Worm (Caenorhabditis elegans): ENCODE measurements around the gene txt-12.
"Not testable (repeated sequence)": the region's sequence is repeated elsewhere in the genome, so short reads cannot be mapped to it uniquely, and the experiment has no call there.

The txt-12 gene

ce11 chrV:15099447-15099846 lies 6.7 kb downstream of the txt-12 start, which contains the start of gene C01G10.1:
TSS of gene C01G10.1 (plus strand) at chrV:15099747.
- no peak for TF ChIP-seq skn-1 (tag; optimal IDR thresholded peaks at IDR 0.05)
- TF ChIP-seq lin-11 (tag; optimal IDR thresholded peaks at IDR 0.05) = no peak
- TF ChIP-seq peb-1 (tag; optimal IDR thresholded peaks at IDR 0.05) = no peak
- no peak for TF ChIP-seq unc-55 (GFP tag; optimal IDR thresholded peaks at IDR 0.05)
- TF ChIP-seq nhr-6 (tag; optimal IDR thresholded peaks at IDR 0.05) = no peak
- no peak for TF ChIP-seq nhr-25 (tag; optimal IDR thresholded peaks at IDR 0.05)
- TF ChIP-seq nhr-21 (tag; optimal IDR thresholded peaks at IDR 0.05) = no peak
- no peak for TF ChIP-seq F13H6.1 (tag; optimal IDR thresholded peaks at IDR 0.05)
- no peak for TF ChIP-seq snpc-4 (tag; optimal IDR thresholded peaks at IDR 0.05)
- TF ChIP-seq fos-1 (tag; optimal IDR thresholded peaks at IDR 0.05) = no peak
- no peak for TF ChIP-seq nhr-23 (tag; optimal IDR thresholded peaks at IDR 0.05)
- no peak for TF ChIP-seq mbf-1 (tag; optimal IDR thresholded peaks at IDR 0.05)
- no peak for TF ChIP-seq blmp-1 (tag; optimal IDR thresholded peaks at IDR 0.05; ENCODE audit: insufficient read depth)
- TF ChIP-seq sem-4 (tag; optimal IDR thresholded peaks at IDR 0.05) = no peak
- TF ChIP-seq ZK546.5 (tag; optimal IDR thresholded peaks at IDR 0.05) = no peak

ce11 chrV:15105893-15106598 lies 13.3 kb downstream of the txt-12 start, which contains the start of gene C01G10.14:
TSS of gene C01G10.14 (minus strand) at chrV:15105943.
- not testable (repeated sequence) for TF ChIP-seq sma-3 (GFP tag; optimal IDR thresholded peaks at IDR 0.05); nhr-11 (tag; optimal IDR thresholded peaks at IDR 0.05); egl-27 (tag; optimal IDR thresholded peaks at IDR 0.05)

DNA sequence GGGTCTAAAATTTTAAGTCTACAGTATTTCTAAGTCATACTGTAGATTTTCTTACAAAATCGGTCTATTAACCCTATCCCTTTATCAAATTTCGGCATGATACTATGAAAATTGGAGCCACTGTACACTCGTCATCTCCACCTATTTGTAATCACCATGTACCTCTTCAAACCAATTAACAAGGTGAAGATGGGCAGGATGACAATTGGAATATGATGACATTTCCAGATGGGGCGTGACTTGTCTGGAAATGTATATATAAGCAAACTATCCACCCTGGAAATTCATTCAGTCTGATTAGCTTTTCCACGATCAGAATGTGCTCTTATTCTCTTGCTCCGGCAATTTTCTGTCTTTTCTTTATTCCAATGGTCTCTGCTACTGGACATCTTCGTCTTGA lies 16.5 kb downstream of the txt-12 start, which contains the start of gene Y75B12A.2:
TSS of gene Y75B12A.2 (plus strand) at position 301 of the 400 bp plus-strand sequence.
- TF ChIP-seq mab-5 (tag; optimal IDR thresholded peaks at IDR 0.05) = no peak
- TF ChIP-seq unc-39 (tag; optimal IDR thresholded peaks at IDR 0.05) = no peak
- TF ChIP-seq ama-1 (optimal IDR thresholded peaks at IDR 0.05) = no peak
- no peak for TF ChIP-seq fos-1 (tag; optimal IDR thresholded peaks at IDR 0.05)
- TF ChIP-seq nhr-129 (tag; optimal IDR thresholded peaks at IDR 0.05) = no peak
- TF ChIP-seq elt-3 (tag; optimal IDR thresholded peaks at IDR 0.05) = no peak
- no peak for TF ChIP-seq nhr-23 (tag; optimal IDR thresholded peaks at IDR 0.05)
- TF ChIP-seq lsy-2 (tag; optimal IDR thresholded peaks at IDR 0.05) = no peak
- no peak for TF ChIP-seq ztf-4 (tag; optimal IDR thresholded peaks at IDR 0.05)

DNA sequence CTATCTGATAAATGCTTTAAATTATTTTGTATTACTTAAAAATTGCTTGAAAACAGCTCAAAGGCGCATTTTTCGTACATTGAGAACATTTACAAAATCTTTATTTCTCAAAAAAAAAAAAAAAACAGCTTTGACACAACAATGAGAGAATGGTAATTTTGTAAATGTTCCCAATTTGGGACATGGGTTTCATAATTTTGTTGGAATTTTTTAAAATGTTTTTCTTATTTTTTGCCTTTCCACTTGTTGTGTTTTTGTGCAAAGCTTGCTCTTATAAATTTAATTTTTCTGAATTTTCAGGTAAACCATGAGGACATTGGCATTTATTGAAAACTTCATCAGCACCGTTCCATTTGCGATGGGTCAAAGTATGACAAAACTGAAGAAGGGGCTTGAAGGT lies 18.9 kb downstream of the txt-12 start, which contains the start of gene T01G5.7:
TSS of gene T01G5.7 (plus strand) at position 301 of the 400 bp plus-strand sequence.
- TF ChIP-seq ceh-82 (tag; optimal IDR thresholded peaks at IDR 0.05) = no peak
- TF ChIP-seq elt-3 (tag; optimal IDR thresholded peaks at IDR 0.05) = no peak
- no peak for TF ChIP-seq ztf-11 (tag; optimal IDR thresholded peaks at IDR 0.05)
- TF ChIP-seq unc-55 (GFP tag; optimal IDR thresholded peaks at IDR 0.05) = no peak
- TF ChIP-seq lin-11 (tag; optimal IDR thresholded peaks at IDR 0.05) = no peak
- no peak for TF ChIP-seq F13H6.1 (tag; optimal IDR thresholded peaks at IDR 0.05)
- no peak for TF ChIP-seq lsy-2 (tag; optimal IDR thresholded peaks at IDR 0.05)
- TF ChIP-seq lin-13 (GFP tag; optimal IDR thresholded peaks at IDR 0.05) = no peak
- no peak for TF ChIP-seq nhr-6 (tag; optimal IDR thresholded peaks at IDR 0.05)
- TF ChIP-seq crh-2 (tag; optimal IDR thresholded peaks at IDR 0.05) = no peak
- no peak for TF ChIP-seq snpc-4 (tag; optimal IDR thresholded peaks at IDR 0.05)
- TF ChIP-seq nhr-237 (tag; optimal IDR thresholded peaks at IDR 0.05) = no peak
- no peak for TF ChIP-seq mab-5 (tag; optimal IDR thresholded peaks at IDR 0.05)

DNA sequence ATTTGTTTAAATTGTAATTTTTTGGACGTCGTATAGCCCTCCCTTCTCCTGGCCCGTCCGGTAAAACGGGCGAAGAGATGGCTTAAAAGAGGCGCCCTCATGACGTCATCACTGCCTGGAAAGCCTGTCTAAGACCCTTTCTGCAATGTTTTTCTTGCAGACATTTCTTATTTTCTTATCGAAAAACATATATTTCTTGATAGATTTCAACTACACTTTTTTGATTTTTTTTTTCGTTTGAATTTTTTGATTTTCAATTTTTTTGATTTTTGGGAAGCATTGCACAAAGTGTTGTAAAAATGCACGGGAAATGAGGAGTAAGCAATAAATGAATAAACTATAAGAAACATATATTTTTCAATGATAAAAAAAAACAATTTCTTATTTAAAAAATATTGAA lies 21.2 kb downstream of the txt-12 start, which contains the start of gene T01G5.6:
TSS of gene T01G5.6 (minus strand) at position 101 of the 400 bp plus-strand sequence.
- TF ChIP-seq nhr-11 (tag; optimal IDR thresholded peaks at IDR 0.05) (no peak), blmp-1 (tag; optimal IDR thresholded peaks at IDR 0.05; ENCODE audit: insufficient read depth) (no peak), fos-1 (tag; optimal IDR thresholded peaks at IDR 0.05) (no peak), ztf-1 (GFP tag; conservative IDR thresholded peaks at IDR 0.05) (no peak), nhr-23 (tag; optimal IDR thresholded peaks at IDR 0.05) (no peak), nhr-25 (tag; optimal IDR thresholded peaks at IDR 0.05) (no peak), unc-39 (tag; optimal IDR thresholded peaks at IDR 0.05) (no peak), lin-39 (tag; optimal IDR thresholded peaks at IDR 0.05) (no peak), ama-1 (optimal IDR thresholded peaks at IDR 0.05) (no peak), nhr-6 (tag; optimal IDR thresholded peaks at IDR 0.05) (no peak), unc-55 (GFP tag; optimal IDR thresholded peaks at IDR 0.05) (no peak)

Data from whole organism, L2 larva.